Fruit fly (Drosophila melanogaster) whole organism, pupa: Measurements from ENCODE around the gene CG10182.

Experiments
- CG10348 ChIP-seq: fragments of 200-800 bp; sonication (Bioruptor generic); IDR thresholded peaks from 2 replicates; pipeline ENCODE4 v1.3.6; 2022; ENCODE audit warnings: missing biosample characterization, missing genetic modification characterization
- CG12605 ChIP-seq: fragments of 200-800 bp; sonication (Bioruptor generic); IDR thresholded peaks from 2 replicates; pipeline ENCODE4 v1.3.6; 2022; ENCODE audit warnings: missing biosample characterization, missing genetic modification characterization
- CG13204 ChIP-seq: fragments of 200-800 bp; sonication (Bioruptor generic); optimal IDR thresholded peaks from 2 replicates; lab custom pipeline; 2018; ENCODE audit warnings: missing biosample characterization, mild to moderate bottlenecking, missing genetic modification characterization, moderate library complexity
- CG14655 ChIP-seq: fragments of 200-800 bp; sonication (Bioruptor generic); optimal IDR thresholded peaks from 3 replicates; lab custom pipeline; 2017; ENCODE audit warnings: mild to moderate bottlenecking, missing biosample characterization, missing genetic modification reagents, missing genetic modification characterization
- CG15710 ChIP-seq: fragments of 200-800 bp; sonication (Bioruptor generic); optimal IDR thresholded peaks from 2 replicates; lab custom pipeline; 2018; ENCODE audit warnings: missing biosample characterization, mild to moderate bottlenecking, missing genetic modification characterization, moderate library complexity
- CG17806 ChIP-seq: fragments of 200-800 bp; sonication (Bioruptor generic); optimal IDR thresholded peaks from 2 replicates; lab custom pipeline; 2018; ENCODE audit warnings: missing biosample characterization, mild to moderate bottlenecking, missing genetic modification characterization, moderate library complexity
- CG32121 ChIP-seq: fragments of 200-800 bp; sonication (Bioruptor generic); IDR thresholded peaks from 2 replicates; pipeline ENCODE4 v1.3.6; 2022; ENCODE audit warnings: missing biosample characterization, missing genetic modification characterization
- CG34367 ChIP-seq: fragments of 200-800 bp; sonication (Bioruptor generic); optimal IDR thresholded peaks from 2 replicates; lab custom pipeline; 2018; ENCODE audit warnings: missing biosample characterization, mild to moderate bottlenecking, missing genetic modification characterization
- CG4496 ChIP-seq: fragments of 200-800 bp; sonication (Bioruptor generic); IDR thresholded peaks from 3 replicates; pipeline ENCODE4 v1.3.6; 2022; ENCODE audit warnings: missing biosample characterization, missing genetic modification characterization
- CG8159 ChIP-seq: fragments of 200-800 bp; sonication (Bioruptor generic); optimal IDR thresholded peaks from 3 replicates; lab custom pipeline; 2018; ENCODE audit warnings: missing biosample characterization, mild to moderate bottlenecking, missing genetic modification characterization, moderate library complexity
- CG8301 ChIP-seq: fragments of 200-800 bp; sonication (Bioruptor generic); optimal IDR thresholded peaks from 2 replicates; lab custom pipeline; 2018; ENCODE audit warnings: missing biosample characterization, mild to moderate bottlenecking, missing genetic modification characterization
- CG9948 ChIP-seq: fragments of 200-800 bp; sonication (Bioruptor generic); optimal IDR thresholded peaks from 2 replicates; lab custom pipeline; 2018; ENCODE audit warnings: missing biosample characterization, mild to moderate bottlenecking, missing genetic modification characterization, moderate library complexity
- D1 ChIP-seq: fragments of 200-800 bp; sonication (Bioruptor generic); optimal IDR thresholded peaks from 2 replicates; lab custom pipeline; 2018; ENCODE audit warnings: missing biosample characterization, mild to moderate bottlenecking, missing genetic modification characterization, moderate library complexity
- EcR ChIP-seq: fragments of 200-800 bp; sonication (Bioruptor generic); optimal IDR thresholded peaks from 3 replicates; lab custom pipeline; 2019; ENCODE audit warnings: missing biosample characterization, missing genetic modification characterization, mild to moderate bottlenecking, moderate library complexity, missing genetic modification reagents
- Ets98B ChIP-seq: fragments of 200-800 bp; sonication (Bioruptor generic); IDR thresholded peaks from 2 replicates; pipeline ENCODE4 v1.3.6; 2022; ENCODE audit warnings: missing biosample characterization, missing genetic modification characterization
- Pif1A ChIP-seq: fragments of 200-800 bp; sonication (Bioruptor generic); optimal IDR thresholded peaks from 3 replicates; lab custom pipeline; 2016; ENCODE audit warnings: missing biosample characterization, missing genetic modification characterization
- Pif1B ChIP-seq: fragments of 200-800 bp; sonication (Bioruptor generic); optimal IDR thresholded peaks from 3 replicates; lab custom pipeline; 2016; ENCODE audit warnings: missing biosample characterization, missing genetic modification characterization
- Snoo ChIP-seq: fragments of 200-800 bp; sonication (Bioruptor generic); optimal IDR thresholded peaks from 3 replicates; lab custom pipeline; 2017; ENCODE audit warnings: missing biosample characterization, mild to moderate bottlenecking, missing genetic modification characterization, inconsistent platforms
- fd96Ca ChIP-seq: fragments of 200-800 bp; sonication (Bioruptor generic); IDR thresholded peaks from 3 replicates; pipeline ENCODE4 v1.3.6; 2022; ENCODE audit warnings: missing biosample characterization, missing genetic modification characterization
- gl ChIP-seq: fragments of 200-800 bp; sonication (Bioruptor generic); optimal IDR thresholded peaks from 2 replicates; lab custom pipeline; 2018; ENCODE audit warnings: missing biosample characterization, mild to moderate bottlenecking, missing genetic modification characterization
- rn ChIP-seq: fragments of 200-800 bp; sonication (Bioruptor generic); IDR thresholded peaks from 2 replicates; pipeline ENCODE4 v1.3.6; 2022; ENCODE audit warnings: missing biosample characterization, missing genetic modification characterization

Gene CG10182

DNA sequence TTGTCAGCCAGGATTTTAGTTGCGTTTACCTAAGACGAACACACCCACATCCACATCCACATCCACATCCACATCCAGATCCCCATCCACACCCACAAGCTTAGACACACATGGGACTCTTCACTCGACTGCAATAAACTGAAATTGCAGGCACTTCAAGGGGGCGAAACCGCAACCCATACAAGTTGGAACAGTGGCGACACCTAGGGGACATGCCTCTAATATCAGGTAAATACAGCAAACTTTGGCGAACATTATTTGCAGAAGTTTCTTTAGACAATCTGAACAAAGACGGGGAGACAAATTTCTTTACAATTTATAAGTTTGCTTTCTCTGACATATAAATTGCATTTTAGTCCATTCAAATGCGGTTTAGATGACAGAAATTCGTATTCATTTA is 33.3 kb upstream of the CG10182 start:
- TF ChIP-seq CG14655 (GFP tag; lab: Kevin White, UChicago) (no peak), Snoo (tag; lab: Kevin White, UChicago) (no peak), Pif1B (GFP tag; lab: Kevin White, UChicago) (no peak), CG8301 (tag; lab: Kevin White, UChicago) (no peak), CG10348 (no peak), CG13204 (GFP tag; lab: Kevin White, UChicago) (no peak), CG32121 (GFP tag; lab: Robert Waterston, UW) (no peak), CG4496 (GFP tag; lab: Robert Waterston, UW) (no peak), gl (no peak)

DNA sequence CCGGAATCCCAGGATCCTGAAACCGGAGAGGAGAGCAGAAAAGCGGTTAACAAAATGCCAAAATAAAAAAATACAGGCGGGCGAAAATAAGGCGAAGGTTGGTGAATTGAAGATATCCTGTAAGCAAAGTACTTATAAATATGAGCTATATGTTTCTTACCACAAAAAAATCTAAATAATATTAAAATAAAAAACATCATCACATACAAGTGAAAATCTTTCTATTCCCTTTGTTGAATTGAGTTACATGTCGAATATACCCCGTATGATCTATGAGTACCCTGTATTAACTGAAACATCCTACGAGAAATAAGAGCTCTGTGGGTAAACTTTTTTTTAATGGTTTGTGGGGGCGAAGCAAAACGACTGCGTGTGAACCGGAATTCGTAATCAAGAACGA is 22.5 kb upstream of the CG10182 start:
- TF ChIP-seq CG13204 (GFP tag; lab: Kevin White, UChicago): no peak
- TF ChIP-seq rn: no peak
- no peak for TF ChIP-seq Ets98B (GFP tag; lab: Robert Waterston, UW)
- TF ChIP-seq CG17806 (tag; lab: Kevin White, UChicago): no peak
- TF ChIP-seq CG4496 (GFP tag; lab: Robert Waterston, UW): no peak
- TF ChIP-seq CG15710 (tag; lab: Kevin White, UChicago): no peak
- no peak for TF ChIP-seq fd96Ca
- TF ChIP-seq CG34367 (tag; lab: Kevin White, UChicago): no peak
- no peak for TF ChIP-seq CG14655 (GFP tag; lab: Kevin White, UChicago)
- TF ChIP-seq Pif1B (GFP tag; lab: Kevin White, UChicago): no peak
- no peak for TF ChIP-seq gl
- no peak for TF ChIP-seq CG8301 (tag; lab: Kevin White, UChicago)
- no peak for TF ChIP-seq CG8159
- TF ChIP-seq EcR (GFP tag; lab: Kevin White, UChicago): no peak
- no peak for TF ChIP-seq CG9948 (tag; lab: Kevin White, UChicago)

DNA sequence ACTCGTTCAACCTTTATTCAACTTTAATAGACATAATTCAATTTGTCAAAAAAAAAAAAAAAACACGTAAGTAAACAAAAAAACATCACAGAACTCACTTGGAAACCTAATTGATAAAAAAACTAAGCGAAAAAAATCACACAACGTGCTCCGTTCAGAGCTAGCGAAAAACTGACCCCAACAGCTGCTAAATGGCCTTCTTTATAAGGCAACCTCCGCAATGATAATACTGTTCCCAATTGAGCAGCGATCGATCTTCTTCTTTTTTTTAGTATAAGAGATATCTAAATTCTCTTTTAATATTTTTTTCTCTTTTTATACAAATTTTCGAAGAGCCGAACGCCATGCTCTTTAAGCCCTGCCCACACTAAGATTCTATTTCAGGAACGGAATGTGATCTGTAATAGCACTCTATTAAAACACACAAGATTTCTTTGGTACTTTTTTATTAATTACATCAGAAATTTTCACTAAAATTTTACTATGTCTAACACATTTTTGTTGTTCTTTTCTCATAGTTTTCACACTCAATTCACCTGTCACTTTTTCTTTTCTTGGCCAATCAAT is 15.8 kb upstream of the CG10182 start, which contains the start of gene CG10184:
CG10184 (minus strand) TSS at position 181 of the 567 bp plus-strand sequence.
- peak; percentile 30 for TF ChIP-seq gl
- TF ChIP-seq CG34367 (tag; lab: Kevin White, UChicago): no peak
- TF ChIP-seq CG17806 (tag; lab: Kevin White, UChicago): peak; percentile 13
- no peak for TF ChIP-seq CG32121 (GFP tag; lab: Robert Waterston, UW)
- no peak for TF ChIP-seq CG13204 (GFP tag; lab: Kevin White, UChicago)
- no peak for TF ChIP-seq rn
- no peak; the same call in 1 of the 2 replicates for TF ChIP-seq Ets98B (GFP tag; lab: Robert Waterston, UW)
- no peak for TF ChIP-seq CG9948 (tag; lab: Kevin White, UChicago)
- peak; percentile 48 for TF ChIP-seq Pif1A (GFP tag; lab: Kevin White, UChicago)
- no peak for TF ChIP-seq EcR (GFP tag; lab: Kevin White, UChicago)
- TF ChIP-seq fd96Ca: no peak
- no peak for TF ChIP-seq CG8301 (tag; lab: Kevin White, UChicago)
- TF ChIP-seq CG12605 (GFP tag; lab: Robert Waterston, UW): peak; percentile 61
- TF ChIP-seq CG14655 (GFP tag; lab: Kevin White, UChicago): peak; percentile 16

DNA sequence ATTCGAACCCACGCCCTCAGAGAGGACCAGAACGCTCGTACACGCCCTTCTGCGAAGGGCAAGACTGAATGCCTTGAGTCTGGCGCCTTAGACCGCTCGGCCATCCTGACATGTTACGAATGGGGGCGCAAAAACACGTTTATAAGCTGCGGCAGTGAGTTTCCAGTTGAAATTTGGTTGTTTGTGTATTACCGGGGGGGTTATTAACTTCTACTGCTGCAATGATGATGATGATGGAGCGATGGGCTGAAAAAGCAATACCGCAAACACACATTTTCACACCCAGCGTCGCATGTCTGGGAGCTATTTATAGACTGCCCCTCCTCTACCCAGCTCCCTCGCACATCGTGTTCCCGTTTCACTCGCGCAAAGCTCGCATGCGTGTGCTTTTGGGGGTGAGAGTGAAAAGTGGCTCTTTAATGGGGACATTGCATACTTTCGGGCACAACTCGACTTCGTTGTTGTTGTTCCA is 11.8 kb upstream of the CG10182 start:
- TF ChIP-seq EcR (GFP tag; lab: Kevin White, UChicago) (peak; percentile 92), CG8159 (no peak), Ets98B (GFP tag; lab: Robert Waterston, UW) (no peak), Snoo (tag; lab: Kevin White, UChicago) (no peak), CG14655 (GFP tag; lab: Kevin White, UChicago) (no peak), CG4496 (GFP tag; lab: Robert Waterston, UW) (0 out of 3 replicates have a peak, but pooled peaks have one; percentile 55), fd96Ca (no peak), gl (no peak), Pif1B (GFP tag; lab: Kevin White, UChicago) (no peak), CG17806 (tag; lab: Kevin White, UChicago) (no peak), Pif1A (GFP tag; lab: Kevin White, UChicago) (no peak), CG32121 (GFP tag; lab: Robert Waterston, UW) (no peak), rn (no peak), CG13204 (GFP tag; lab: Kevin White, UChicago) (no peak), CG12605 (GFP tag; lab: Robert Waterston, UW) (no peak)

DNA sequence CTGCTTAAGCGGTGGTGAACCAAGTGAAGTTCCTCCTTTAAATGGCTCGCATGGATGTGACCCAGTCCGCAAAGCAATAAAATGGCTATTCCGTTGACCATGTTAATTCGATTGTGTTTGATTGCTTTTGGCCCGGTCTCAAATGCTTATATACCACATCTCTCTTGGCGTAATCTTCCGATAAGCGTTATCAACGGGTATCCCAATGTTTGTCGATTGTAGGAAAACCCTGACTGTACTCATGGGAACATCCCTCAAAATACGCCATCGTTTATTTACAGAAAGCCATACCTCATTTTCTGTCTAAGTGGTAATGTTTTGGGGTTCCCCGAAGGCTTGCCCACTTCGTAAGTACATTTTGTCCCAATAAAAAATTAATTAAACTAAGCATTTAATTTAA is 9.3 kb upstream of the CG10182 start, which contains the start of gene CG10183:
CG10183 (minus strand) TSS at position 101 of the 400 bp plus-strand sequence.
- TF ChIP-seq CG13204 (GFP tag; lab: Kevin White, UChicago): no peak
- no peak for TF ChIP-seq EcR (GFP tag; lab: Kevin White, UChicago)
- TF ChIP-seq Ets98B (GFP tag; lab: Robert Waterston, UW): no peak
- no peak for TF ChIP-seq CG9948 (tag; lab: Kevin White, UChicago)
- TF ChIP-seq CG10348: no peak
- TF ChIP-seq gl: no peak
- no peak for TF ChIP-seq Snoo (tag; lab: Kevin White, UChicago)
- no peak for TF ChIP-seq Pif1A (GFP tag; lab: Kevin White, UChicago)
- TF ChIP-seq CG4496 (GFP tag; lab: Robert Waterston, UW): no peak
- TF ChIP-seq CG12605 (GFP tag; lab: Robert Waterston, UW): no peak
- TF ChIP-seq CG15710 (tag; lab: Kevin White, UChicago): no peak
- TF ChIP-seq CG17806 (tag; lab: Kevin White, UChicago): no peak
- no peak for TF ChIP-seq CG32121 (GFP tag; lab: Robert Waterston, UW)
- no peak for TF ChIP-seq CG34367 (tag; lab: Kevin White, UChicago)
- no peak for TF ChIP-seq fd96Ca
- no peak for TF ChIP-seq CG8301 (tag; lab: Kevin White, UChicago)

- TF ChIP-seq Ets98B (GFP tag; lab: Robert Waterston, UW): no peak
- no peak for TF ChIP-seq Snoo (tag; lab: Kevin White, UChicago)
- TF ChIP-seq gl: no peak
- TF ChIP-seq CG10348: no peak
- no peak for TF ChIP-seq CG8159
- no peak for TF ChIP-seq Pif1B (GFP tag; lab: Kevin White, UChicago)
- TF ChIP-seq D1 (tag; lab: Kevin White, UChicago): no peak
- no peak for TF ChIP-seq Pif1A (GFP tag; lab: Kevin White, UChicago)
- no peak for TF ChIP-seq CG9948 (tag; lab: Kevin White, UChicago)
Observed at dm6 chr3R:23596173-23596572, 6.6 kb upstream of the CG10182 start, which contains the start of gene CG16723. CG16723 (minus strand) TSS chr3R:23596273.
